Worm (Caenorhabditis elegans): Measurements from ENCODE around the gene E02H1.6.

DNA sequence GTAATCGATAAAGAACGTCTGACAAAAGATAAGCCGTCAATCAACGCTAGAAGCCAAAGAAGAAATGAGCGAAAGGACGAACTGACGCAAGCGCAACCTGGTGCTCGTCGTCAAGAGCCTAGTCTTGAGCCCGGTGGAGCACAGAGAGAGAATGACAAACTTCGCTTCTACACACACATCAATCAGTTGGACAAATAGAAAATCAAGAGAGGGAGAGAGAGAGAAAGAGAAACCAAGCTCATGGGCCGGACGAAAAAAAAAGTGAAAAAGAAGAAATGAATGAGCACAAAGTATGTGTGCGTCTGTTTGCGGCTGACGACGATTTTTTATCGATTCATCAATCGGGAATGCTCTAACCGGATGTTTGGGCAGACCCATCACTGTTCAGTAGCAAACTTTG lies 24.6 kb downstream of the E02H1.6 start:
- TF ChIP-seq attf-4 (tag; optimal IDR thresholded peaks at IDR 0.05) (no peak), F26F4.8 (GFP tag; conservative IDR thresholded peaks at IDR 0.05) (no peak), gei-8 (GFP tag; optimal IDR thresholded peaks at IDR 0.05) (no peak), ZK337.2 (GFP tag; IDR thresholded peaks at IDR 0.05) (no peak), mep-1 (tag; optimal IDR thresholded peaks at IDR 0.05) (no peak), Y75B8A.6 (GFP tag; IDR thresholded peaks at IDR 0.05) (no peak), dpl-1 (GFP tag; optimal IDR thresholded peaks at IDR 0.05) (no peak), hmg-1.1 (GFP tag; IDR thresholded peaks at IDR 0.05) (no peak), ceh-32 (tag; optimal IDR thresholded peaks at IDR 0.05; ENCODE audit: poor library complexity) (no peak), pha-4 (GFP tag; IDR thresholded peaks at IDR 0.05) (no peak; the same call in none of the 2 replicates), pha-4 (tag; optimal IDR thresholded peaks at IDR 0.05) (peak; percentile 37), fkh-10 (GFP tag; optimal IDR thresholded peaks at IDR 0.05) (no peak), lin-15B (tag; optimal IDR thresholded peaks at IDR 0.05) (no peak), tag-97 (GFP tag; IDR thresholded peaks at IDR 0.05) (no peak), lin-13 (GFP tag; optimal IDR thresholded peaks at IDR 0.05) (no peak)
